Worm (Caenorhabditis elegans) whole organism, late embryonic: ENCODE results near the gene T05A8.6.

ENCODE experiments used
- ama-1 ChIP-seq: fragments of 150-350 bp; optimal IDR thresholded peaks from 2 replicates; lab custom pipeline; 2014
- ceh-34 ChIP-seq: sonication (generic microtip); optimal IDR thresholded peaks from 2 replicates; lab custom pipeline; 2016; ENCODE audit warnings: mild to moderate bottlenecking, missing genetic modification characterization, missing compliant biosample characterization
- ceh-48 ChIP-seq: sonication (generic microtip); optimal IDR thresholded peaks from 2 replicates; lab custom pipeline; 2016; ENCODE audit warnings: missing genetic modification characterization, inconsistent platforms, missing compliant biosample characterization
- dve-1 ChIP-seq: sonication (generic microtip); optimal IDR thresholded peaks from 2 replicates; lab custom pipeline; 2017; ENCODE audit warnings: antibody characterized with exemption, mild to moderate bottlenecking, missing genetic modification characterization, missing compliant biosample characterization
- ets-4 ChIP-seq: sonication (generic microtip); optimal IDR thresholded peaks from 2 replicates; lab custom pipeline; 2016; ENCODE audit warnings: missing genetic modification characterization, missing compliant biosample characterization
- eyg-1 ChIP-seq: sonication (generic microtip); optimal IDR thresholded peaks from 2 replicates; lab custom pipeline; 2016; ENCODE audit warnings: missing genotype, missing genetic modification characterization, missing compliant biosample characterization
- fax-1 ChIP-seq: sonication (generic microtip); optimal IDR thresholded peaks from 2 replicates; lab custom pipeline; 2016; ENCODE audit warnings: missing genotype, missing genetic modification characterization, missing compliant biosample characterization
- fkh-10 ChIP-seq: fragments of 150-350 bp; optimal IDR thresholded peaks from 2 replicates; lab custom pipeline; 2014; ENCODE audit warnings: missing biosample characterization, missing genetic modification reagents, missing genetic modification characterization
- hlh-13 ChIP-seq: fragments of 200-800 bp; sonication (Bioruptor generic); optimal IDR thresholded peaks from 2 replicates; lab custom pipeline; 2018; ENCODE audit warnings: mild to moderate bottlenecking, missing genetic modification characterization, missing compliant biosample characterization
- mec-3 ChIP-seq: sonication (generic microtip); optimal IDR thresholded peaks from 2 replicates; lab custom pipeline; 2016; ENCODE audit warnings: borderline replicate concordance, missing genetic modification characterization, missing compliant biosample characterization
- nhr-11 ChIP-seq: fragments of 150-350 bp; optimal IDR thresholded peaks from 2 replicates; lab custom pipeline; 2014; ENCODE audit warnings: missing biosample characterization, missing genetic modification characterization
- pha-4 ChIP-seq: fragments of 150-350 bp; optimal IDR thresholded peaks from 2 replicates; lab custom pipeline; 2018; ENCODE audit warnings: missing biosample characterization, missing genetic modification reagents, missing genetic modification characterization
- pqm-1 ChIP-seq: sonication (generic microtip); optimal IDR thresholded peaks from 2 replicates; lab custom pipeline; 2016; ENCODE audit warnings: missing genetic modification characterization, missing compliant biosample characterization
- tbx-7 ChIP-seq: sonication (generic microtip); optimal IDR thresholded peaks from 2 replicates; lab custom pipeline; 2016; ENCODE audit warnings: missing genotype, missing genetic modification characterization, missing compliant biosample characterization

ce11 chrII:2719212-2719611, 20.3 kb downstream of the T05A8.6 start:
- TF ChIP-seq tbx-7 (tag; lab: Kevin White, UChicago) (no peak), dve-1 (tag; lab: Kevin White, UChicago) (no peak), nhr-11 (tag; lab: Kevin White, UChicago) (no peak), mec-3 (tag; lab: Kevin White, UChicago) (no peak), ama-1 (lab: Kevin White, UChicago) (no peak), fkh-10 (GFP tag; lab: Kevin White, UChicago) (no peak), fax-1 (tag; lab: Kevin White, UChicago) (no peak), ceh-48 (tag; lab: Kevin White, UChicago) (no peak), ceh-34 (tag; lab: Kevin White, UChicago) (no peak), pqm-1 (no peak), pha-4 (tag; lab: Kevin White, UChicago) (no peak), eyg-1 (tag; lab: Kevin White, UChicago) (no peak), hlh-13 (GFP tag; lab: Kevin White, UChicago) (no peak), ets-4 (tag; lab: Kevin White, UChicago) (no peak)
